Worm (Caenorhabditis elegans): ENCODE results near the gene pals-21.

- TF ChIP-seq tbx-11 (GFP tag; IDR thresholded peaks at IDR 0.05) (no peak), aly-1 (tag; optimal IDR thresholded peaks at IDR 0.05) (no peak), ama-1 (optimal IDR thresholded peaks at IDR 0.05) (no peak), scrt-1 (GFP tag; IDR thresholded peaks at IDR 0.05) (no peak), sea-1 (GFP tag; conservative IDR thresholded peaks at IDR 0.05) (no peak), pes-1 (GFP tag; IDR thresholded peaks at IDR 0.05) (no peak), flt-1 (GFP tag; IDR thresholded peaks at IDR 0.05) (no peak), hmg-4 (GFP tag; optimal IDR thresholded peaks at IDR 0.05) (no peak), tra-4 (tag; optimal IDR thresholded peaks at IDR 0.05) (no peak), hnd-1 (tag; optimal IDR thresholded peaks at IDR 0.05) (no peak), ceh-36 (tag; optimal IDR thresholded peaks at IDR 0.05) (no peak)
Observed at ce11 chrIII:1401497-1401990, 21.1 kb upstream of the pals-21 start, which contains the start of gene pals-19.

All from whole organism, early embryonic.